Worm (Caenorhabditis elegans): Measurements from ENCODE around the gene mam-3.
"Not testable (repeated sequence)": the region's sequence is repeated elsewhere in the genome, so short reads cannot be mapped to it uniquely, and the experiment has no call there.

The mam-3 gene

ce11 chrIV:13472011-13472410, 26.8 kb upstream of the mam-3 start, which contains the start of the genes ttbk-8.1 and Y38H8A.4:
Gene ttbk-8.1, plus strand, starts transcription at chrIV:13472311.
Gene Y38H8A.4, minus strand, starts transcription at chrIV:13472376.
- TF ChIP-seq hmbx-1 (tag; optimal IDR thresholded peaks at IDR 0.05) (no peak), hmg-4 (GFP tag; optimal IDR thresholded peaks at IDR 0.05) (no peak), pes-1 (GFP tag; IDR thresholded peaks at IDR 0.05) (no peak), B0310.2 (tag; optimal IDR thresholded peaks at IDR 0.05) (no peak), ceh-36 (tag; optimal IDR thresholded peaks at IDR 0.05) (no peak), aly-1 (tag; optimal IDR thresholded peaks at IDR 0.05) (no peak), ama-1 (optimal IDR thresholded peaks at IDR 0.05) (no peak), F13C5.2 (tag; optimal IDR thresholded peaks at IDR 0.05) (no peak), hnd-1 (tag; optimal IDR thresholded peaks at IDR 0.05) (no peak), ceh-13 (GFP tag; optimal IDR thresholded peaks at IDR 0.05) (no peak), scrt-1 (GFP tag; IDR thresholded peaks at IDR 0.05) (no peak), sea-1 (GFP tag; conservative IDR thresholded peaks at IDR 0.05) (no peak), tbx-11 (GFP tag; IDR thresholded peaks at IDR 0.05) (no peak), tbx-37 (GFP tag; conservative IDR thresholded peaks at IDR 0.05) (no peak), tra-4 (tag; optimal IDR thresholded peaks at IDR 0.05) (no peak), flt-1 (GFP tag; IDR thresholded peaks at IDR 0.05) (no peak), ets-7 (tag; optimal IDR thresholded peaks at IDR 0.05) (no peak)

ce11 chrIV:13465797-13466196, 20.6 kb upstream of the mam-3 start, which contains the start of gene fezf-1:
Gene fezf-1, plus strand, starts transcription at chrIV:13466097.
- TF ChIP-seq aly-1 (tag; optimal IDR thresholded peaks at IDR 0.05), result no peak
- TF ChIP-seq pes-1 (GFP tag; IDR thresholded peaks at IDR 0.05), result no peak
- no peak for TF ChIP-seq sea-1 (GFP tag; conservative IDR thresholded peaks at IDR 0.05)
- no peak for TF ChIP-seq F13C5.2 (tag; optimal IDR thresholded peaks at IDR 0.05)
- TF ChIP-seq hmg-4 (GFP tag; optimal IDR thresholded peaks at IDR 0.05), result no peak
- no peak for TF ChIP-seq scrt-1 (GFP tag; IDR thresholded peaks at IDR 0.05)
- TF ChIP-seq flt-1 (GFP tag; IDR thresholded peaks at IDR 0.05), result no peak
- no peak for TF ChIP-seq ceh-36 (tag; optimal IDR thresholded peaks at IDR 0.05)
- TF ChIP-seq hmbx-1 (tag; optimal IDR thresholded peaks at IDR 0.05), result no peak
- TF ChIP-seq hnd-1 (tag; optimal IDR thresholded peaks at IDR 0.05), result no peak
- TF ChIP-seq tra-4 (tag; optimal IDR thresholded peaks at IDR 0.05), result no peak
- TF ChIP-seq tbx-37 (GFP tag; conservative IDR thresholded peaks at IDR 0.05), result no peak
- no peak for TF ChIP-seq ceh-13 (GFP tag; optimal IDR thresholded peaks at IDR 0.05)
- no peak for TF ChIP-seq ama-1 (optimal IDR thresholded peaks at IDR 0.05)
- no peak for TF ChIP-seq B0310.2 (tag; optimal IDR thresholded peaks at IDR 0.05)

- peak; percentile 62; the same call in 1 of the 2 replicates for TF ChIP-seq flt-1 (GFP tag; IDR thresholded peaks at IDR 0.05)
- TF ChIP-seq pes-1 (GFP tag; IDR thresholded peaks at IDR 0.05), result peak; percentile 66; the same call in 1 of the 2 replicates
These were observed 18.7 kb upstream of the mam-3 start for ce11 chrIV:13463889-13464288.

- no peak for TF ChIP-seq hmbx-1 (tag; optimal IDR thresholded peaks at IDR 0.05)
- TF ChIP-seq scrt-1 (GFP tag; IDR thresholded peaks at IDR 0.05), result no peak
- TF ChIP-seq ceh-13 (GFP tag; optimal IDR thresholded peaks at IDR 0.05), result no peak
- TF ChIP-seq tra-4 (tag; optimal IDR thresholded peaks at IDR 0.05), result no peak
- TF ChIP-seq aly-1 (tag; optimal IDR thresholded peaks at IDR 0.05), result no peak
- no peak for TF ChIP-seq ama-1 (optimal IDR thresholded peaks at IDR 0.05)
- no peak for TF ChIP-seq B0310.2 (tag; optimal IDR thresholded peaks at IDR 0.05)
- TF ChIP-seq hmg-4 (GFP tag; optimal IDR thresholded peaks at IDR 0.05), result no peak
- no peak for TF ChIP-seq tbx-11 (GFP tag; IDR thresholded peaks at IDR 0.05)
- no peak for TF ChIP-seq ets-7 (tag; optimal IDR thresholded peaks at IDR 0.05)
- TF ChIP-seq hnd-1 (tag; optimal IDR thresholded peaks at IDR 0.05), result no peak
- TF ChIP-seq ceh-36 (tag; optimal IDR thresholded peaks at IDR 0.05), result no peak
- TF ChIP-seq sea-1 (GFP tag; conservative IDR thresholded peaks at IDR 0.05), result no peak
These were observed 15.7 kb upstream of the mam-3 start, which contains the start of gene Y38H8A.12 for ce11 chrIV:13460876-13461275. Gene Y38H8A.12, minus strand, starts transcription at chrIV:13460976.

ce11 chrIV:13458237-13458636, 13.1 kb upstream of the mam-3 start:
- no peak for TF ChIP-seq tbx-11 (GFP tag; IDR thresholded peaks at IDR 0.05)
- 0 out of 2 replicates have a peak, but pooled peaks have one; percentile 5 for TF ChIP-seq scrt-1 (GFP tag; IDR thresholded peaks at IDR 0.05)

- no peak for TF ChIP-seq pes-1 (GFP tag; IDR thresholded peaks at IDR 0.05)
- TF ChIP-seq scrt-1 (GFP tag; IDR thresholded peaks at IDR 0.05), result no peak
- no peak for TF ChIP-seq tbx-37 (GFP tag; conservative IDR thresholded peaks at IDR 0.05)
- no peak for TF ChIP-seq ets-7 (tag; optimal IDR thresholded peaks at IDR 0.05)
- TF ChIP-seq tbx-11 (GFP tag; IDR thresholded peaks at IDR 0.05), result no peak
- TF ChIP-seq tra-4 (tag; optimal IDR thresholded peaks at IDR 0.05), result no peak
- TF ChIP-seq ceh-36 (tag; optimal IDR thresholded peaks at IDR 0.05), result no peak
- TF ChIP-seq B0310.2 (tag; optimal IDR thresholded peaks at IDR 0.05), result no peak
These were observed 11.7 kb upstream of the mam-3 start for ce11 chrIV:13456893-13457292.

ce11 chrIV:13455200-13455599, 10.0 kb upstream of the mam-3 start, which contains the start of gene Y38H8A.7:
Gene Y38H8A.7, plus strand, starts transcription at chrIV:13455500.
- TF ChIP-seq hnd-1 (tag; optimal IDR thresholded peaks at IDR 0.05); F13C5.2 (tag; optimal IDR thresholded peaks at IDR 0.05); ama-1 (optimal IDR thresholded peaks at IDR 0.05): not testable (repeated sequence)

ce11 chrIV:13454698-13455097, 9.5 kb upstream of the mam-3 start, which contains the start of gene uso-1:
Gene uso-1, minus strand, starts transcription at chrIV:13454798.
- TF ChIP-seq ceh-36 (tag; optimal IDR thresholded peaks at IDR 0.05), result no peak
- TF ChIP-seq sea-1 (GFP tag; conservative IDR thresholded peaks at IDR 0.05), result no peak

- TF ChIP-seq ceh-13 (GFP tag; optimal IDR thresholded peaks at IDR 0.05), result no peak
- no peak for TF ChIP-seq aly-1 (tag; optimal IDR thresholded peaks at IDR 0.05)
- TF ChIP-seq ceh-36 (tag; optimal IDR thresholded peaks at IDR 0.05), result no peak
- no peak for TF ChIP-seq ets-7 (tag; optimal IDR thresholded peaks at IDR 0.05)
- no peak for TF ChIP-seq tra-4 (tag; optimal IDR thresholded peaks at IDR 0.05)
- no peak for TF ChIP-seq hmg-4 (GFP tag; optimal IDR thresholded peaks at IDR 0.05)
- no peak for TF ChIP-seq scrt-1 (GFP tag; IDR thresholded peaks at IDR 0.05)
- no peak for TF ChIP-seq F13C5.2 (tag; optimal IDR thresholded peaks at IDR 0.05)
- TF ChIP-seq pes-1 (GFP tag; IDR thresholded peaks at IDR 0.05), result no peak
- TF ChIP-seq ama-1 (optimal IDR thresholded peaks at IDR 0.05), result no peak
- TF ChIP-seq tbx-11 (GFP tag; IDR thresholded peaks at IDR 0.05), result no peak
- no peak for TF ChIP-seq hmbx-1 (tag; optimal IDR thresholded peaks at IDR 0.05)
- no peak for TF ChIP-seq flt-1 (GFP tag; IDR thresholded peaks at IDR 0.05)
- no peak for TF ChIP-seq sea-1 (GFP tag; conservative IDR thresholded peaks at IDR 0.05)
- no peak for TF ChIP-seq tbx-37 (GFP tag; conservative IDR thresholded peaks at IDR 0.05)
- no peak for TF ChIP-seq hnd-1 (tag; optimal IDR thresholded peaks at IDR 0.05)
- no peak for TF ChIP-seq B0310.2 (tag; optimal IDR thresholded peaks at IDR 0.05)
These were observed 8.3 kb upstream of the mam-3 start for ce11 chrIV:13453509-13453908.

Measured in whole organism, early embryonic.